Fruit fly (Drosophila melanogaster) whole organism, embryonic: ENCODE data around the gene CG34453.

ENCODE experiments used
- Antp ChIP-seq: fragments of 200-800 bp; sonication (Bioruptor generic); optimal IDR thresholded peaks from 3 replicates; lab custom pipeline; 2016; ENCODE audit warnings: missing biosample characterization, missing genetic modification characterization
- B-H2 ChIP-seq: fragments of 200-800 bp; sonication (Bioruptor generic); optimal IDR thresholded peaks from 2 replicates; lab custom pipeline; 2018; ENCODE audit warnings: missing biosample characterization, mild to moderate bottlenecking, missing genetic modification characterization
- Bdp1 ChIP-seq: fragments of 200-800 bp; sonication (Bioruptor generic); optimal IDR thresholded peaks from 3 replicates; lab custom pipeline; 2016; ENCODE audit warnings: missing biosample characterization, missing genetic modification characterization
- CG10267 ChIP-seq: fragments of 200-800 bp; sonication (Bioruptor generic); optimal IDR thresholded peaks from 2 replicates; lab custom pipeline; 2018; ENCODE audit warnings: missing biosample characterization, mild to moderate bottlenecking, missing genetic modification characterization, moderate library complexity
- CG10366 ChIP-seq: fragments of 200-800 bp; sonication (Bioruptor generic); IDR thresholded peaks from 2 replicates; pipeline ENCODE4 v1.3.6; 2022; ENCODE audit warnings: missing biosample characterization, missing genetic modification characterization
- CG11085 ChIP-seq: fragments of 200-800 bp; sonication (Bioruptor generic); IDR thresholded peaks from 2 replicates; pipeline ENCODE4 v1.3.6; 2022; ENCODE audit warnings: missing biosample characterization, missing genetic modification characterization
- CG12391 ChIP-seq: fragments of 200-800 bp; sonication (Bioruptor generic); optimal IDR thresholded peaks from 3 replicates; lab custom pipeline; 2018; ENCODE audit warnings: missing biosample characterization, mild to moderate bottlenecking, missing genetic modification characterization, moderate library complexity
- CG12659 ChIP-seq: fragments of 200-800 bp; sonication (Bioruptor generic); optimal IDR thresholded peaks from 3 replicates; lab custom pipeline; 2017; ENCODE audit warnings: mild to moderate bottlenecking, missing biosample characterization, missing genetic modification reagents, missing genetic modification characterization
- CG13296 ChIP-seq: fragments of 200-800 bp; sonication (Bioruptor generic); optimal IDR thresholded peaks from 3 replicates; lab custom pipeline; 2018; ENCODE audit warnings: missing biosample characterization, mild to moderate bottlenecking, missing genetic modification characterization
- CG14860 ChIP-seq: fragments of 200-800 bp; sonication (Bioruptor generic); IDR thresholded peaks from 3 replicates; pipeline ENCODE4 v1.3.6; 2022; ENCODE audit warnings: missing biosample characterization, missing genetic modification characterization; ENCODE audit not compliant: partially characterized antibody
- CG15269 ChIP-seq: fragments of 200-800 bp; sonication (Bioruptor generic); optimal IDR thresholded peaks from 2 replicates; lab custom pipeline; 2018; ENCODE audit warnings: missing biosample characterization, mild to moderate bottlenecking, missing genetic modification characterization, moderate library complexity
- CG17186 ChIP-seq: fragments of 200-800 bp; sonication (Bioruptor generic); optimal IDR thresholded peaks from 3 replicates; lab custom pipeline; 2017; ENCODE audit warnings: missing biosample characterization, missing genetic modification reagents, missing genetic modification characterization
- CG18262 ChIP-seq: fragments of 200-800 bp; optimal IDR thresholded peaks from 3 replicates; lab custom pipeline; 2019; ENCODE audit warnings: missing biosample characterization, mild to moderate bottlenecking, missing genetic modification characterization, moderate library complexity
- CG18764 ChIP-seq: fragments of 200-800 bp; sonication (Bioruptor generic); optimal IDR thresholded peaks from 3 replicates; lab custom pipeline; 2016; ENCODE audit warnings: missing biosample characterization, missing genetic modification characterization
- CG2199 ChIP-seq: fragments of 200-800 bp; sonication (Bioruptor generic); IDR thresholded peaks from 3 replicates; pipeline ENCODE4 v1.3.6; 2022; ENCODE audit warnings: missing biosample characterization, missing genetic modification characterization
- CG2712 ChIP-seq: fragments of 200-800 bp; optimal IDR thresholded peaks from 3 replicates; lab custom pipeline; 2019; ENCODE audit warnings: missing biosample characterization, mild to moderate bottlenecking, missing genetic modification characterization, moderate library complexity
- CG32767 ChIP-seq: fragments of 200-800 bp; sonication (Bioruptor generic); IDR thresholded peaks from 2 replicates; pipeline ENCODE4 v1.3.6; 2022; ENCODE audit warnings: missing biosample characterization, missing genetic modification characterization
- CG3281 ChIP-seq: fragments of 200-800 bp; sonication (Bioruptor generic); optimal IDR thresholded peaks from 3 replicates; lab custom pipeline; 2017; ENCODE audit warnings: missing biosample characterization, mild to moderate bottlenecking, missing genetic modification characterization
- CG3726 ChIP-seq: fragments of 200-800 bp; sonication (Bioruptor generic); IDR thresholded peaks from 3 replicates; pipeline ENCODE4, ENCODE4 v1.3.6; 2022; ENCODE audit warnings: missing biosample characterization, missing genetic modification characterization
- CG3838 ChIP-seq: fragments of 200-800 bp; sonication (Bioruptor generic); optimal IDR thresholded peaks from 3 replicates; lab custom pipeline; 2016; ENCODE audit warnings: missing biosample characterization, missing genetic modification characterization
- CG4404 ChIP-seq: fragments of 200-800 bp; sonication (Bioruptor generic); IDR thresholded peaks from 2 replicates; pipeline ENCODE4 v1.3.6; 2022; ENCODE audit warnings: missing biosample characterization, missing genetic modification characterization
- CG4707 ChIP-seq: fragments of 200-800 bp; sonication (Bioruptor generic); optimal IDR thresholded peaks from 2 replicates; lab custom pipeline; 2018; ENCODE audit warnings: missing biosample characterization, mild to moderate bottlenecking, missing genetic modification characterization, moderate library complexity
- CG5245 ChIP-seq: fragments of 200-800 bp; sonication (Bioruptor generic); optimal IDR thresholded peaks from 3 replicates; lab custom pipeline; 2016; ENCODE audit warnings: missing biosample characterization, missing genetic modification characterization
- CG5953 ChIP-seq: fragments of 200-800 bp; sonication (Bioruptor generic); IDR thresholded peaks from 2 replicates; pipeline ENCODE4 v1.3.6; 2022; ENCODE audit warnings: missing biosample characterization, missing genetic modification characterization
- CG6272 ChIP-seq: fragments of 200-800 bp; sonication (Bioruptor generic); IDR thresholded peaks from 2 replicates; pipeline ENCODE4 v1.3.6; 2022; ENCODE audit warnings: missing biosample characterization, missing genetic modification characterization
- Dbx ChIP-seq: fragments of 200-800 bp; sonication (Bioruptor generic); IDR thresholded peaks from 3 replicates; pipeline ENCODE4 v1.3.6; 2022; ENCODE audit warnings: missing biosample characterization, missing genetic modification characterization
- Deaf1 ChIP-seq: fragments of 200-800 bp; optimal IDR thresholded peaks from 3 replicates; lab custom pipeline; 2019; ENCODE audit warnings: missing biosample characterization, mild to moderate bottlenecking, missing genetic modification characterization, moderate library complexity
- Dfd ChIP-seq, 2 experiments: fragments of >200 bp; optimal IDR thresholded peaks; 2 replicates each; lab custom pipeline; 2017; ENCODE audit warnings: missing biosample characterization in 2 of 2, missing genetic modification characterization in 2 of 2
- Doc3 ChIP-seq: fragments of 200-800 bp; sonication (Bioruptor generic); IDR thresholded peaks from 3 replicates; pipeline ENCODE4 v1.3.6; 2022; ENCODE audit warnings: missing biosample characterization, missing genetic modification characterization; ENCODE audit not compliant: partially characterized antibody
- Fer2 ChIP-seq: fragments of 200-800 bp; sonication (Bioruptor generic); optimal IDR thresholded peaks from 2 replicates; lab custom pipeline; 2018; ENCODE audit warnings: missing biosample characterization, mild to moderate bottlenecking, missing genetic modification characterization, moderate library complexity
- Mad ChIP-seq: fragments of 200-800 bp; sonication (Bioruptor generic); optimal IDR thresholded peaks from 2 replicates; lab custom pipeline; 2016; ENCODE audit warnings: missing biosample characterization, missing genetic modification characterization
- Med ChIP-seq: fragments of 200-800 bp; sonication (Bioruptor generic); peaks from one replicate; lab custom pipeline; 2016; ENCODE audit warnings: missing biosample characterization, missing genetic modification characterization, mild to moderate bottlenecking, inconsistent platforms, moderate library complexity
- Poxn ChIP-seq: fragments of 200-800 bp; sonication (Bioruptor generic); IDR thresholded peaks from 2 replicates; pipeline ENCODE4 v1.3.6; 2022; ENCODE audit warnings: missing biosample characterization, missing genetic modification characterization
- Six4 ChIP-seq: fragments of 200-800 bp; sonication (Bioruptor generic); optimal IDR thresholded peaks from 2 replicates; lab custom pipeline; 2016; ENCODE audit warnings: missing biosample characterization, missing genetic modification characterization
- Trl ChIP-seq, 3 experiments: fragments of >200 bp in 2 of 3; fragments of 200-800 bp in 1 of 3; sonication (Bioruptor generic) in 1 of 3; optimal IDR thresholded peaks; 2 replicates in 1 of 3; 3 replicates in 2 of 3; lab custom pipeline; 2016 to 2017; ENCODE audit warnings: missing biosample characterization in 1 of 3, missing genetic modification characterization in 1 of 3
- Usf ChIP-seq: fragments of 200-800 bp; sonication (Bioruptor generic); optimal IDR thresholded peaks from 2 replicates; lab custom pipeline; 2017; ENCODE audit warnings: missing genotype, missing biosample characterization, missing genetic modification characterization
- abd-A ChIP-seq: fragments of 200-800 bp; sonication (Bioruptor generic); optimal IDR thresholded peaks from 3 replicates; lab custom pipeline; 2019; ENCODE audit warnings: missing biosample characterization, mild to moderate bottlenecking, missing genetic modification characterization, moderate library complexity
- amos ChIP-seq: fragments of 200-800 bp; sonication (Bioruptor generic); IDR thresholded peaks from 2 replicates; pipeline ENCODE4 v1.3.6; 2022; ENCODE audit warnings: missing biosample characterization, missing genetic modification characterization; ENCODE audit not compliant: partially characterized antibody
- ap ChIP-seq: fragments of 200-800 bp; sonication (Bioruptor generic); IDR thresholded peaks from 2 replicates; pipeline ENCODE4 v1.3.6; 2022; ENCODE audit warnings: missing biosample characterization, missing genetic modification characterization
- dpn ChIP-seq, 2 experiments: fragments of 200-800 bp; sonication (Bioruptor generic); optimal IDR thresholded peaks; 3 replicates each; lab custom pipeline; 2016; ENCODE audit warnings: missing biosample characterization in 2 of 2, missing genetic modification characterization in 2 of 2
- ewg ChIP-seq: fragments of 200-800 bp; sonication (Bioruptor generic); optimal IDR thresholded peaks from 3 replicates; lab custom pipeline; 2017; ENCODE audit warnings: mild to moderate bottlenecking, missing biosample characterization, missing genetic modification reagents, missing genetic modification characterization
- gsb-n ChIP-seq: fragments of 200-800 bp; sonication (Bioruptor generic); optimal IDR thresholded peaks from 3 replicates; lab custom pipeline; 2018; ENCODE audit warnings: missing biosample characterization, mild to moderate bottlenecking, missing genetic modification characterization
- jigr1 ChIP-seq: fragments of 200-800 bp; sonication (Bioruptor generic); IDR thresholded peaks from 3 replicates; pipeline ENCODE4 v1.3.6; 2022; ENCODE audit warnings: missing biosample characterization, missing genetic modification characterization
- lola ChIP-seq, 3 experiments: fragments of >200 bp in 2 of 3; fragments of 200-800 bp in 1 of 3; sonication (Bioruptor generic) in 1 of 3; optimal IDR thresholded peaks; 2 replicates each; lab custom pipeline; 2017 to 2019; ENCODE audit warnings: missing biosample characterization in 3 of 3, missing genetic modification characterization in 3 of 3, mild to moderate bottlenecking in 1 of 3, moderate library complexity in 1 of 3
- maf-S ChIP-seq: fragments of 200-800 bp; sonication (Bioruptor generic); optimal IDR thresholded peaks from 2 replicates; lab custom pipeline; 2016; ENCODE audit warnings: missing biosample characterization, missing genetic modification characterization
- repo ChIP-seq: fragments of 200-800 bp; sonication (Bioruptor generic); optimal IDR thresholded peaks from 2 replicates; lab custom pipeline; 2016; ENCODE audit warnings: missing biosample characterization, missing genetic modification characterization
- scrt ChIP-seq: fragments of 200-800 bp; sonication (Bioruptor generic); optimal IDR thresholded peaks from 2 replicates; lab custom pipeline; 2018; ENCODE audit warnings: missing biosample characterization, mild to moderate bottlenecking, missing genetic modification characterization, moderate library complexity
- sisA ChIP-seq: fragments of 200-800 bp; sonication (Bioruptor generic); IDR thresholded peaks from 2 replicates; pipeline ENCODE4 v1.3.6; 2022; ENCODE audit warnings: missing biosample characterization, missing genetic modification characterization
- trh ChIP-seq: fragments of 200-800 bp; sonication (Bioruptor generic); optimal IDR thresholded peaks from 2 replicates; lab custom pipeline; 2016; ENCODE audit warnings: missing biosample characterization, missing genetic modification characterization
- zfh2 ChIP-seq: fragments of 200-800 bp; sonication (Bioruptor generic); optimal IDR thresholded peaks from 2 replicates; lab custom pipeline; 2016; ENCODE audit warnings: missing biosample characterization, missing genetic modification characterization

CG34453 gene

DNA sequence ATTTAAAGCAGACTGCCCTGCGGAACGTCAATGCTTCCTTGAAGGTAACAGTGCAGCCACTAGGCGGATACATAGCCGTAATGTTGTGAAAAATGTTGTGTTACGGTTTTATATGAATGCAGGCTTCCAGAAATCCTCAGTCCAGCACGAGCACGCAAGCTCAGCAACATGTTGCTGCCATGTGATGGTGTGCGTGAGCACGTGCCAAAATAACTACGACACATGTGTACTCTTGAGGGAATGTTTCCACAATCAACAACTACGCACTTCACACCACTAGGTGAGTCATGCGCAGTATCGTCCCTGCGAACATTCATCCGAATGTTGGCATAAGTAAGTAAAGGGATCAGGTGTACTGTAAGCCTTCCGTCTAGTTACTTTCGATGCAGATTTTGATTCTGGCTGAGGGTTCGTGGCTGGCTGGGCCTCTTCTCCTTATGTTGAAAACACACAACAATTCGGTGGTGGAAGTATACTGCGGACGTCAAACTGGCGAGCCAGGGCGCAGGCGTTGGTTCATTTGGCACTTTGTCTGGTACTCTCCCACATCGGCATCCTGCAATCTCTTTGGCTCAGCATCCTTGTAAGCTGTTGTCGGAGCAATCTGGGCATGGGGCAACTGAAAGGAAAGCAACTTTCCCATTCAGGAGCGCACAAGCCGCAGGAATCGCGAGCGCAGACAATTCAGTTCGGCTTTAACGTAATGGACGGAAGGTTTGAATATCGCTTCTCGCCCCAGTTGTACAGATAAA, 43.8 kb upstream of the CG34453 start, which contains the start of gene RhoGEF3:
RhoGEF3 (plus strand) TSS at position 702 of the 752 bp plus-strand sequence.
- TF ChIP-seq CG3838 (GFP tag; lab: Kevin White, UChicago) = no peak
- no peak for TF ChIP-seq trh
- no peak for TF ChIP-seq ap (GFP tag; lab: Robert Waterston, UW)
- no peak for TF ChIP-seq Antp (GFP tag; lab: Kevin White, UChicago)
- TF ChIP-seq CG18764 (GFP tag; lab: Kevin White, UChicago) = no peak
- peak; percentile 23 for TF ChIP-seq Med (GFP tag; lab: Kevin White, UChicago)
- TF ChIP-seq zfh2 = no peak
- TF ChIP-seq CG5245 (GFP tag; lab: Kevin White, UChicago) = no peak
- TF ChIP-seq dpn (GFP tag; optimal IDR thresholded peaks at IDR 0.05; lab: Kevin White, UChicago) = no peak
- no peak for TF ChIP-seq Bdp1 (GFP tag; lab: Kevin White, UChicago)
- no peak for TF ChIP-seq CG32767
- peak; percentile 91 for TF ChIP-seq ewg
- no peak for TF ChIP-seq Mad (GFP tag; lab: Kevin White, UChicago)
- no peak for TF ChIP-seq CG2712 (tag; lab: Kevin White, UChicago)
- no peak for TF ChIP-seq CG4404 (GFP tag; lab: Robert Waterston, UW)
- TF ChIP-seq Six4 = no peak
- TF ChIP-seq CG12659 (GFP tag; lab: Kevin White, UChicago) = no peak
- TF ChIP-seq CG15269 = no peak
- TF ChIP-seq repo = no peak
- TF ChIP-seq B-H2 (GFP tag; lab: Kevin White, UChicago) = no peak
- no peak for TF ChIP-seq CG3281
- no peak for TF ChIP-seq Doc3 (GFP tag; lab: Robert Waterston, UW)
- no peak for TF ChIP-seq CG3726
- TF ChIP-seq CG12391 = no peak
- no peak for TF ChIP-seq CG11085 (GFP tag; lab: Robert Waterston, UW)
- no peak for TF ChIP-seq CG6272 (GFP tag; lab: Robert Waterston, UW)
- TF ChIP-seq CG10267 (tag; lab: Kevin White, UChicago) = no peak
- TF ChIP-seq sisA = no peak
- no peak for TF ChIP-seq gsb-n (tag; lab: Kevin White, UChicago)
- no peak for TF ChIP-seq lola (GFP tag; optimal IDR thresholded peaks at IDR 0.05; lab: Kevin White, UChicago)
- peak; percentile 3 to 8 for TF ChIP-seq Trl (optimal IDR thresholded peaks at IDR 0.05; lab: Kevin White, UChicago)
- TF ChIP-seq Trl (GFP tag; optimal IDR thresholded peaks at IDR 0.05; lab: Kevin White, UChicago) = no peak
- no peak for TF ChIP-seq CG17186 (GFP tag; lab: Kevin White, UChicago)
- TF ChIP-seq Deaf1 (tag; lab: Kevin White, UChicago) = peak; percentile 57
- no peak for TF ChIP-seq CG18262 (tag; lab: Kevin White, UChicago)
- no peak for TF ChIP-seq CG4707 (GFP tag; lab: Kevin White, UChicago)
- TF ChIP-seq maf-S (GFP tag; lab: Kevin White, UChicago) = no peak
- no peak for TF ChIP-seq Poxn (GFP tag; lab: Robert Waterston, UW)
- TF ChIP-seq CG2199 (GFP tag; lab: Robert Waterston, UW) = 0 out of 3 replicates have a peak, but pooled peaks have one; percentile 30
- no peak for TF ChIP-seq CG13296 (GFP tag; lab: Kevin White, UChicago)
- no peak for TF ChIP-seq Dbx (GFP tag; lab: Robert Waterston, UW)
- TF ChIP-seq Fer2 = no peak
- TF ChIP-seq CG5953 (GFP tag; lab: Robert Waterston, UW) = no peak
- no peak for TF ChIP-seq amos (GFP tag; lab: Robert Waterston, UW)
- no peak for TF ChIP-seq jigr1 (GFP tag; lab: Robert Waterston, UW)
- TF ChIP-seq Dfd (GFP tag; optimal IDR thresholded peaks at IDR 0.05; lab: Kevin White, UChicago) = no peak
- TF ChIP-seq Usf (GFP tag; lab: Kevin White, UChicago) = no peak
- no peak for TF ChIP-seq abd-A
- TF ChIP-seq CG14860 (GFP tag; lab: Robert Waterston, UW) = no peak
- no peak for TF ChIP-seq CG10366 (GFP tag; lab: Robert Waterston, UW)
- TF ChIP-seq scrt = peak; percentile 74
